Worm (Caenorhabditis elegans): ENCODE measurements around the gene Y47D3A.1.

Y47D3A.1 gene

ce11 chrIII:11112718-11113117 lies 28.9 kb downstream of the Y47D3A.1 start (continued):
- no peak for TF ChIP-seq Y116A8C.19 (tag; optimal IDR thresholded peaks at IDR 0.05; ENCODE audit: borderline replicate concordance)
- TF ChIP-seq skn-1 (tag; optimal IDR thresholded peaks at IDR 0.05) = no peak
- TF ChIP-seq C34B4.2 (tag; optimal IDR thresholded peaks at IDR 0.05) = no peak
- TF ChIP-seq unc-30 (tag; optimal IDR thresholded peaks at IDR 0.05) = no peak
- peak in 1 of 2 experiments; percentile 71 for TF ChIP-seq ztf-11 (tag; optimal IDR thresholded peaks at IDR 0.05)
- no peak for TF ChIP-seq tlp-1 (tag; optimal IDR thresholded peaks at IDR 0.05)
- peak; percentile 34 to 57 (median 56) for TF ChIP-seq dpl-1 (GFP tag; optimal IDR thresholded peaks at IDR 0.05)
- no peak for TF ChIP-seq zag-1 (tag; optimal IDR thresholded peaks at IDR 0.05)
- peak; percentile 82 for TF ChIP-seq nhr-47 (tag; optimal IDR thresholded peaks at IDR 0.05)
- TF ChIP-seq dsc-1 (tag; optimal IDR thresholded peaks at IDR 0.05) = peak; percentile 67
- peak; percentile 46; the same call in 1 of the 2 replicates for TF ChIP-seq unc-98 (GFP tag; IDR thresholded peaks at IDR 0.05)
- TF ChIP-seq elt-3 (tag; optimal IDR thresholded peaks at IDR 0.05) = no peak
- peak; percentile 77 for TF ChIP-seq lin-14 (GFP tag; optimal IDR thresholded peaks at IDR 0.05)
- TF ChIP-seq nhr-19 (GFP tag; conservative IDR thresholded peaks at IDR 0.05) = peak; percentile 75
- TF ChIP-seq tbx-2 (tag; optimal IDR thresholded peaks at IDR 0.05) = peak; percentile 74
- TF ChIP-seq pag-3 (tag; optimal IDR thresholded peaks at IDR 0.05; ENCODE audit: borderline replicate concordance, insufficient read depth) = no peak
- no peak for TF ChIP-seq nhr-11 (tag; optimal IDR thresholded peaks at IDR 0.05)
- peak; percentile 58 for TF ChIP-seq xbp-1 (tag; optimal IDR thresholded peaks at IDR 0.05)
- no peak for TF ChIP-seq ceh-88 (GFP tag; IDR thresholded peaks at IDR 0.05)
- no peak for TF ChIP-seq pqm-1 (tag; optimal IDR thresholded peaks at IDR 0.05)
- peak; percentile 81 for TF ChIP-seq lir-3 (tag; optimal IDR thresholded peaks at IDR 0.05; ENCODE audit: poor library complexity)
- TF ChIP-seq hlh-17 (GFP tag; optimal IDR thresholded peaks at IDR 0.05; ENCODE audit: borderline replicate concordance) = no peak
- TF ChIP-seq efl-1 (optimal IDR thresholded peaks at IDR 0.05) = peak; percentile 32 to 74
- TF ChIP-seq efl-1 (GFP tag; optimal IDR thresholded peaks at IDR 0.05 in 1 of 2) = peak; percentile 66 to 95
- peak; percentile 77 for TF ChIP-seq nhr-90 (tag; optimal IDR thresholded peaks at IDR 0.05; ENCODE audit: poor library complexity)
- peak; percentile 10 to 29 (median 14) for TF ChIP-seq ceh-82 (tag; optimal IDR thresholded peaks at IDR 0.05)
- TF ChIP-seq lsy-2 (tag; optimal IDR thresholded peaks at IDR 0.05) = peak; percentile 38 to 43
- TF ChIP-seq nhr-77 (tag; optimal IDR thresholded peaks at IDR 0.05) = peak; percentile 5
- TF ChIP-seq fkh-8 (tag; optimal IDR thresholded peaks at IDR 0.05) = peak; percentile 61
- peak; percentile 71 for TF ChIP-seq nhr-85 (tag)
- no peak for TF ChIP-seq alr-1 (tag; optimal IDR thresholded peaks at IDR 0.05; ENCODE audit: borderline replicate concordance)
- no peak for TF ChIP-seq mef-2 (tag; optimal IDR thresholded peaks at IDR 0.05)
- TF ChIP-seq jun-1 (tag; optimal IDR thresholded peaks at IDR 0.05) = no peak
- no peak for TF ChIP-seq blmp-1 (tag; optimal IDR thresholded peaks at IDR 0.05)
- TF ChIP-seq grh-1 (GFP tag; IDR thresholded peaks at IDR 0.05) = peak; percentile 59
- TF ChIP-seq nhr-76 (tag; optimal IDR thresholded peaks at IDR 0.05) = no peak
- peak; percentile 57 for TF ChIP-seq sox-4 (tag; optimal IDR thresholded peaks at IDR 0.05)
- no peak for TF ChIP-seq hlh-4 (tag; optimal IDR thresholded peaks at IDR 0.05)
- TF ChIP-seq lin-13 (GFP tag; optimal IDR thresholded peaks at IDR 0.05) = no peak
- TF ChIP-seq unc-130 (tag; optimal IDR thresholded peaks at IDR 0.05) = no peak
- no peak for TF ChIP-seq ztf-4 (tag; optimal IDR thresholded peaks at IDR 0.05)
- TF ChIP-seq lin-15B (tag; optimal IDR thresholded peaks at IDR 0.05) = peak; percentile 53
- TF ChIP-seq fos-1 (tag; optimal IDR thresholded peaks at IDR 0.05) = no peak
- no peak for TF ChIP-seq elt-2 (tag; optimal IDR thresholded peaks at IDR 0.05)
- peak; percentile 93 for TF ChIP-seq rnt-1 (tag; optimal IDR thresholded peaks at IDR 0.05)
- TF ChIP-seq efl-3 (GFP tag; optimal IDR thresholded peaks at IDR 0.05) = no peak
- no peak for TF ChIP-seq lin-39 (tag; optimal IDR thresholded peaks at IDR 0.05)
- TF ChIP-seq mab-9 (GFP tag; IDR thresholded peaks at IDR 0.05) = peak; percentile 64
- TF ChIP-seq zip-4 (GFP tag; optimal IDR thresholded peaks at IDR 0.05) = peak; percentile 46

Data from whole organism, L1 larva.